Fruit fly (Drosophila melanogaster): Measurements from ENCODE around the gene Adss.
A peak's percentile ranks its signal among the peaks of the same experiment; 100 is the strongest.

Gene Adss

DNA sequence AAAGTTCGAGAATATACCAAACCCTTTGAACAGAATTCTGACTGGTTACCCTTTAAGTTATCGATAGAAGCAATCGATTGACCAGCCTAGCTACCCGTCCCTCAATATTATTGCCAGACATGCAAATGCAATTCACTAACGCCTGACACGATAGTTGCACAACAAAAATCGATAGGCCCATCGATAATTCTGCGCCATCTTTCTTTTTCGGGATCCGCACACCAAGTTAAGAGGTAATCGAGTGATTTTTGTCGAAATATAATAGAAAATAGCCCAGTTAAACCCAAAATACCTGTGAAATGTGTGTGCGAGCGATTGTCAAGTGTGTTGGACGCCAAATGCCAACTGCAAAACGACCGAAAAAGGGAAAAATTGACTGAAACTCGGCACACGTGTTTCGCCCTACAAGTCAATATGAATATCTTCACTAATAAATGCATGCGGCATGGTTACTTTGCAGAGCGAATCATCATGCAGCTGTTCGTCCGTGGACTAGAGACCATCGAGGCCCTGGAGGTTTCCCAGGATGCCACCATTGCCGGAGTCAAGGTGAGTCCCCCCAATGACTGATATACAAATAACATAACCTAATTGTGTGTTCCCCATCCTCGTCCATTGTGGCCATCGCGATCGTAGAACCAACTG, 20.1 kb upstream of the Adss start, which contains the start of gene RpS30 (continued):
- peak; percentile 79 for TF ChIP-seq CG15514 (GFP tag; optimal IDR thresholded peaks at IDR 0.05)
- TF ChIP-seq mirr (GFP tag; optimal IDR thresholded peaks at IDR 0.05): peak; percentile 38
- TF ChIP-seq gfzf (GFP tag; optimal IDR thresholded peaks at IDR 0.05): peak; percentile 94
- TF ChIP-seq Mad (GFP tag; optimal IDR thresholded peaks at IDR 0.05): peak; percentile 48
- TF ChIP-seq gcm2 (GFP tag; optimal IDR thresholded peaks at IDR 0.05): no peak
- peak; percentile 96 for TF ChIP-seq knrl (GFP tag; IDR thresholded peaks at IDR 0.05; ENCODE audit: partially characterized antibody)
- no peak for TF ChIP-seq CG34422 (GFP tag; IDR thresholded peaks at IDR 0.05)
- peak; percentile 80; the same call in 2 of the 3 replicates for TF ChIP-seq CG11560 (tag; IDR thresholded peaks at IDR 0.05)
- no peak for TF ChIP-seq az2 (GFP tag; optimal IDR thresholded peaks at IDR 0.05)
- no peak for TF ChIP-seq CG10321 (GFP tag; IDR thresholded peaks at IDR 0.05)
- TF ChIP-seq scrt (GFP tag; optimal IDR thresholded peaks at IDR 0.05): peak; percentile 12
- no peak for TF ChIP-seq trh (GFP tag; optimal IDR thresholded peaks at IDR 0.05)
- TF ChIP-seq CG9797 (GFP tag; optimal IDR thresholded peaks at IDR 0.05): peak; percentile 94
- peak; percentile 81 for TF ChIP-seq HmgZ (tag; optimal IDR thresholded peaks at IDR 0.05)
- no peak for TF ChIP-seq Elba2 (GFP tag; optimal IDR thresholded peaks at IDR 0.05)
- TF ChIP-seq onecut (GFP tag; IDR thresholded peaks at IDR 0.05): peak; percentile 69
- TF ChIP-seq CG1647 (GFP tag; optimal IDR thresholded peaks at IDR 0.05): no peak
- no peak for TF ChIP-seq jigr1 (GFP tag; IDR thresholded peaks at IDR 0.05)
- no peak for TF ChIP-seq wdn (GFP tag; IDR thresholded peaks at IDR 0.05)
- no peak for TF ChIP-seq btn (GFP tag; optimal IDR thresholded peaks at IDR 0.05)
- no peak for TF ChIP-seq kay (GFP tag; optimal IDR thresholded peaks at IDR 0.05)
- TF ChIP-seq sd (tag; optimal IDR thresholded peaks at IDR 0.05): no peak
- peak; percentile 23 for TF ChIP-seq Dip3 (GFP tag; optimal IDR thresholded peaks at IDR 0.05)
- TF ChIP-seq CG7987 (GFP tag; optimal IDR thresholded peaks at IDR 0.05): peak; percentile 64
- TF ChIP-seq CG17568 (GFP tag; optimal IDR thresholded peaks at IDR 0.05): no peak
- no peak for TF ChIP-seq Hr3 (GFP tag; optimal IDR thresholded peaks at IDR 0.05)
- TF ChIP-seq fu2 (GFP tag; optimal IDR thresholded peaks at IDR 0.05): no peak
- TF ChIP-seq z (GFP tag; IDR thresholded peaks at IDR 0.05): no peak
- peak; percentile 3 for TF ChIP-seq Six4 (GFP tag; optimal IDR thresholded peaks at IDR 0.05)
- no peak for TF ChIP-seq cas (GFP tag; IDR thresholded peaks at IDR 0.05)
- no peak for TF ChIP-seq emc (GFP tag; optimal IDR thresholded peaks at IDR 0.05)
- TF ChIP-seq exex (tag; optimal IDR thresholded peaks at IDR 0.05): peak; percentile 1
- peak; percentile 45 for TF ChIP-seq lbe (GFP tag; optimal IDR thresholded peaks at IDR 0.05)
- peak; percentile 76 for TF ChIP-seq NC2β (GFP tag; optimal IDR thresholded peaks at IDR 0.05)
- TF ChIP-seq lab (GFP tag; optimal IDR thresholded peaks at IDR 0.05): peak; percentile 58
- TF ChIP-seq eve (GFP tag; optimal IDR thresholded peaks at IDR 0.05): no peak
- no peak for TF ChIP-seq gt (GFP tag; IDR thresholded peaks at IDR 0.05)
- peak; percentile 41 for TF ChIP-seq CG1792 (GFP tag; optimal IDR thresholded peaks at IDR 0.05)
- no peak for TF ChIP-seq so (GFP tag; IDR thresholded peaks at IDR 0.05)
- peak; percentile 89 for TF ChIP-seq CG15479 (GFP tag; optimal IDR thresholded peaks at IDR 0.05)
- no peak for TF ChIP-seq CG31224 (GFP tag; IDR thresholded peaks at IDR 0.05)
- no peak for TF ChIP-seq slou (GFP tag; optimal IDR thresholded peaks at IDR 0.05)
- TF ChIP-seq pnt (GFP tag; optimal IDR thresholded peaks at IDR 0.05): no peak
- no peak for TF ChIP-seq klu (GFP tag; IDR thresholded peaks at IDR 0.05)
- peak; percentile 36 for TF ChIP-seq Spps (tag; optimal IDR thresholded peaks at IDR 0.05)
- no peak for TF ChIP-seq schlank (tag; optimal IDR thresholded peaks at IDR 0.05)
- no peak for TF ChIP-seq CG10274 (GFP tag; optimal IDR thresholded peaks at IDR 0.05)
- peak; percentile 43; the same call in 1 of the 2 replicates for TF ChIP-seq MBD-R2 (GFP tag; IDR thresholded peaks at IDR 0.05)
- no peak for TF ChIP-seq CG11723 (GFP tag; optimal IDR thresholded peaks at IDR 0.05)
- no peak for TF ChIP-seq CG9437 (GFP tag; optimal IDR thresholded peaks at IDR 0.05)
- peak; percentile 94 for TF ChIP-seq CG34224 (GFP tag; IDR thresholded peaks at IDR 0.05; ENCODE audit: partially characterized antibody)
